Worm (Caenorhabditis elegans): Measurements from ENCODE around the gene dsl-6.
"Not testable (repeated sequence)": the region's sequence is repeated elsewhere in the genome, so short reads cannot be mapped to it uniquely, and the experiment has no call there.

dsl-6 gene

DNA sequence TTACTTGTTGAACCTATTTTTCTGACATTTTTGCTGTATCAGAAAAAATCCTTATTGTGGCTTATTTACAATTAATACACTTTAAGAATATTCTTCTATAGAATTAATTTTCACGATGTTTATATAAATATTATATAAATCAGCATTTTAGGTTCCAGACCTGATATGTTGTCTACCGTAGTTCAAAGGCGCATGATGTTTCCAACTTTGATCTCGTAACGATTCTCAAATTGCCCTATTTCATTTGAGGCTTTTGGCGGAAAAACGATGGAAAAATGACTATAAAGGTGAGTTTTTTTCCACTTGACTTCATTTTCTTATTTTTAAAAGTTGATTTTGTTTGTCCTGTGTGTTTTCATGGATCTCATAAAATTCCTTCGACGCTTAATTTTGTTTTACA is 12.0 kb upstream of the dsl-6 start, which contains the start of gene gfat-2:
Gene gfat-2 (plus strand): TSS at position 145 of the 400 bp plus-strand sequence.
- TF ChIP-seq lsl-1 (GFP tag; optimal IDR thresholded peaks at IDR 0.05) (peak; percentile 81), nhr-27 (tag; optimal IDR thresholded peaks at IDR 0.05) (no peak), dpl-1 (GFP tag; optimal IDR thresholded peaks at IDR 0.05) (peak; percentile 25), xnd-1 (tag; optimal IDR thresholded peaks at IDR 0.05) (peak; percentile 73), Y95B8A.8 (GFP tag; IDR thresholded peaks at IDR 0.05) (no peak), hrde-1 (tag; optimal IDR thresholded peaks at IDR 0.05; ENCODE audit: borderline replicate concordance) (no peak), lin-35 (GFP tag; optimal IDR thresholded peaks at IDR 0.05) (no peak), snpc-1.3 (tag; optimal IDR thresholded peaks at IDR 0.05; ENCODE audit: insufficient read depth) (peak; percentile 10), F33H1.4 (GFP tag; IDR thresholded peaks at IDR 0.05) (peak; percentile 66; the same call in 1 of the 2 replicates), athp-1 (tag; optimal IDR thresholded peaks at IDR 0.05) (no peak), mel-28 (tag; optimal IDR thresholded peaks at IDR 0.05; ENCODE audit: borderline replicate concordance) (no peak), somi-1 (GFP tag; optimal IDR thresholded peaks at IDR 0.05) (no peak), efl-1 (GFP tag; optimal IDR thresholded peaks at IDR 0.05) (peak; percentile 72), madf-8 (GFP tag; conservative IDR thresholded peaks at IDR 0.05) (peak; percentile 91), madf-6 (GFP tag; IDR thresholded peaks at IDR 0.05) (peak; percentile 96)

DNA sequence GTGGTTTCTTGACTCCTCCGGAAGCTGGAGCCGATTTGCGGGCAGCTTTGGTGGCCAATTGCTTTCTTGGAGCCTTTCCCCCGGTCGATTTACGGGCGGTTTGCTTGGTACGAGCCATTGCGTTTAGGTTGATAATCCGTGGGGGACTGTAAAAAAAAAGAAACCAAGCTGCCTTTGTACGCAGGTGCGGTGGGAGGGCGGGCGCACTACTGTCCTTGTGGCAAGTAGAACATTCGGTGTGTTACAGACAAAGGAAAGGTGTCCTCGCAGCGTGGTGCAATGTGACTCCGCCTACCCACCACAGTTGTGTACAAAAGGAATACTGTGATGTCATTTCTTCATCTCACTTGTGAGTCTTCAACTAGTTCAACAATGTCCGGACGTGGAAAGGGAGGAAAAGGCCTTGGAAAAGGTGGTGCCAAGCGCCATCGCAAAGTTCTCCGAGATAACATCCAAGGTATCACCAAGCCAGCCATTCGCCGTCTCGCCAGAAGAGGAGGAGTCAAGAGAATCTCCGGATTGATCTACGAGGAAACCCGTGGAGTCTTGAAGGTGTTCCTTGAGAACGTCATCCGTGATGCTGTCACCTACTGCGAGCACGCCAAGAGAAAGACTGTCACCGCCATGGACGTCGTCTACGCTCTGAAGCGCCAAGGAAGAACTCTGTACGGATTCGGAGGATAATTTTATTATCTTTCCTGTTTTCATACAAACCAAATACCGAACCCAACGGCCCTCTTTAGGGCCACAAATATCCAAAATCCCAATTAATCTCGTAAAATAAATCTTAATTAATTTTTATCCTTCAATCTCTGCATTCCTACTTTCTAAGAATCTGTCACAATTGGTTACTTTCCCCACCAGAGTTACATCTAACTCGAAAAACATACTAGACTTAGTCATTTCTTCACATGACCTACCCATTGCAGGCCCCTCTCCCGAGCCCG is 8.9 kb upstream of the dsl-6 start, which contains the start of the genes his-63 and his-64:
Gene his-63 (minus strand): TSS at position 118 of the 947 bp plus-strand sequence.
Gene his-64 (plus strand): TSS at position 373 of the 947 bp plus-strand sequence.
- TF ChIP-seq hsf-1 (GFP tag; IDR thresholded peaks at IDR 0.05) (peak; percentile 61; the same call in 1 of the 2 replicates), F33H1.4 (GFP tag; IDR thresholded peaks at IDR 0.05) (peak; percentile 54), lsl-1 (GFP tag; optimal IDR thresholded peaks at IDR 0.05) (peak; percentile 25), F49E8.2 (tag; optimal IDR thresholded peaks at IDR 0.05; ENCODE audit: insufficient read depth) (peak; percentile 37), hmg-20 (GFP tag; IDR thresholded peaks at IDR 0.05) (0 out of 2 replicates have a peak, but pooled peaks have one; percentile 9), snpc-4 (tag; optimal IDR thresholded peaks at IDR 0.05) (peak in 1 of 4 experiments; percentile 25), nfya-2 (GFP tag; IDR thresholded peaks at IDR 0.05) (peak; percentile 82; the same call in 1 of the 2 replicates), F39B2.1 (GFP tag; IDR thresholded peaks at IDR 0.05) (peak; percentile 99), ekl-4 (GFP tag; IDR thresholded peaks at IDR 0.05) (peak; percentile 70), Y56A3A.18 (GFP tag; IDR thresholded peaks at IDR 0.05) (peak; percentile 15; the same call in 1 of the 2 replicates), hrde-1 (tag; optimal IDR thresholded peaks at IDR 0.05; ENCODE audit: borderline replicate concordance) (peak; percentile 63), xnd-1 (tag; optimal IDR thresholded peaks at IDR 0.05) (peak; percentile 12), tbp1 (GFP tag; optimal IDR thresholded peaks at IDR 0.05) (peak; percentile 48), Y53G8AR.9 (GFP tag; conservative IDR thresholded peaks at IDR 0.05) (peak; percentile 66), ceh-91 (GFP tag; IDR thresholded peaks at IDR 0.05) (peak; percentile 50), B0336.3 (GFP tag; IDR thresholded peaks at IDR 0.05) (peak; percentile 61; the same call in 1 of the 2 replicates), madf-3 (GFP tag; IDR thresholded peaks at IDR 0.05) (peak; percentile 81; the same call in 1 of the 2 replicates), ztf-28 (GFP tag; IDR thresholded peaks at IDR 0.05) (peak; percentile 29), attf-6 (GFP tag; IDR thresholded peaks at IDR 0.05) (peak; percentile 35; the same call in 1 of the 2 replicates), hmg-1.2 (GFP tag; IDR thresholded peaks at IDR 0.05) (peak; percentile 14; the same call in 1 of the 2 replicates), dox-1 (GFP tag; IDR thresholded peaks at IDR 0.05) (peak; percentile 90), pbrm-1 (GFP tag; IDR thresholded peaks at IDR 0.05) (peak; percentile 62; the same call in 1 of the 2 replicates), Y79H2A.3 (GFP tag; conservative IDR thresholded peaks at IDR 0.05) (peak; percentile 62; the same call in 1 of the 2 replicates), aptf-3 (GFP tag; IDR thresholded peaks at IDR 0.05) (0 out of 2 replicates have a peak, but pooled peaks have one; percentile 28), lin-26 (GFP tag; IDR thresholded peaks at IDR 0.05) (peak; percentile 85), ceh-58 (GFP tag; IDR thresholded peaks at IDR 0.05) (peak; percentile 84; the same call in 1 of the 2 replicates), ceh-100 (GFP tag; IDR thresholded peaks at IDR 0.05) (0 out of 2 replicates have a peak, but pooled peaks have one; percentile 26), lin-54 (GFP tag; optimal IDR thresholded peaks at IDR 0.05) (peak; percentile 5), madf-8 (GFP tag; conservative IDR thresholded peaks at IDR 0.05) (peak; percentile 43), D2030.7 (GFP tag; IDR thresholded peaks at IDR 0.05) (peak; percentile 37), cebp-2 (GFP tag; IDR thresholded peaks at IDR 0.05) (0 out of 2 replicates have a peak, but pooled peaks have one; percentile 28)
- TF ChIP-seq snpc-4 (GFP tag; optimal IDR thresholded peaks at IDR 0.05) = not testable (repeated sequence)
